Worm (Caenorhabditis elegans) whole organism, L2 larva: ENCODE measurements around the gene gst-1.

ENCODE experiments used
- C34F6.9 ChIP-seq: fragments of 150-350 bp; optimal IDR thresholded peaks from 2 replicates; lab custom pipeline; 2014; ENCODE audit warnings: missing biosample characterization, missing genetic modification characterization
- F13H6.1 ChIP-seq: sonication (generic microtip); optimal IDR thresholded peaks from 2 replicates; lab custom pipeline; 2016; ENCODE audit warnings: missing genetic modification characterization, missing compliant biosample characterization
- Y55F3AM.14 ChIP-seq: fragments of 200-800 bp; sonication (Bioruptor generic); optimal IDR thresholded peaks from 2 replicates; lab custom pipeline; 2018; ENCODE audit warnings: mild to moderate bottlenecking, missing genetic modification characterization, missing compliant biosample characterization
- ZK546.5 ChIP-seq: sonication (generic microtip); optimal IDR thresholded peaks from 2 replicates; lab custom pipeline; 2017; ENCODE audit warnings: missing biosample characterization, missing genetic modification characterization
- alr-1 ChIP-seq: fragments of 150-350 bp; optimal IDR thresholded peaks from 2 replicates; lab custom pipeline; 2014; ENCODE audit warnings: missing biosample characterization, missing genetic modification characterization
- aly-2 ChIP-seq: fragments of 150-350 bp; optimal IDR thresholded peaks from 2 replicates; lab custom pipeline; 2014; ENCODE audit warnings: missing biosample characterization, missing genetic modification characterization
- ama-1 ChIP-seq: fragments of 150-350 bp; optimal IDR thresholded peaks from 2 replicates; lab custom pipeline; 2018; ENCODE audit warnings: inconsistent platforms
- blmp-1 ChIP-seq: sonication (generic microtip); optimal IDR thresholded peaks from 2 replicates; lab custom pipeline; 2017; ENCODE audit warnings: missing genetic modification characterization, mild to moderate bottlenecking, missing compliant biosample characterization, antibody characterized with exemption, moderate library complexity; ENCODE audit not compliant: insufficient read depth
- crh-2 ChIP-seq: sonication (generic microtip); optimal IDR thresholded peaks from 2 replicates; lab custom pipeline; 2017; ENCODE audit warnings: missing biosample characterization, missing genetic modification characterization
- elt-1 ChIP-seq: fragments of 150-350 bp; optimal IDR thresholded peaks from 2 replicates; lab custom pipeline; 2014; ENCODE audit warnings: missing biosample characterization, missing genetic modification characterization
- fos-1 ChIP-seq: fragments of 150-350 bp; optimal IDR thresholded peaks from 2 replicates; lab custom pipeline; 2014; ENCODE audit warnings: missing biosample characterization, missing genetic modification characterization
- gmeb-1 ChIP-seq: fragments of 150-350 bp; optimal IDR thresholded peaks from 2 replicates; lab custom pipeline; 2014; ENCODE audit warnings: missing biosample characterization, missing genetic modification characterization
- lsy-2 ChIP-seq, 2 experiments: fragments of 150-350 bp in 1 of 2; sonication (generic microtip) in 1 of 2; optimal IDR thresholded peaks; 2 replicates each; lab custom pipeline; 2014 to 2017; ENCODE audit warnings: missing biosample characterization in 2 of 2, missing genetic modification characterization in 2 of 2
- mab-5 ChIP-seq: fragments of 150-350 bp; optimal IDR thresholded peaks from 2 replicates; lab custom pipeline; 2014; ENCODE audit warnings: missing biosample characterization, missing genetic modification characterization
- mbf-1 ChIP-seq: sonication (generic microtip); optimal IDR thresholded peaks from 2 replicates; lab custom pipeline; 2017; ENCODE audit warnings: missing biosample characterization, missing genetic modification characterization
- mdl-1 ChIP-seq, 2 experiments: fragments of 150-350 bp in 1 of 2; sonication (generic microtip) in 1 of 2; optimal IDR thresholded peaks; 2 replicates each; lab custom pipeline; 2017; ENCODE audit warnings: missing biosample characterization in 2 of 2, missing genetic modification characterization in 2 of 2
- nhr-10 ChIP-seq: sonication (generic microtip); optimal IDR thresholded peaks from 2 replicates; lab custom pipeline; 2017; ENCODE audit warnings: missing biosample characterization, missing genetic modification characterization
- nhr-129 ChIP-seq: fragments of 150-350 bp; optimal IDR thresholded peaks from 2 replicates; lab custom pipeline; 2014; ENCODE audit warnings: missing biosample characterization, missing genetic modification characterization
- nhr-23 ChIP-seq: fragments of 150-350 bp; optimal IDR thresholded peaks from 2 replicates; lab custom pipeline; 2014; ENCODE audit warnings: missing biosample characterization, missing genetic modification reagents, missing genetic modification characterization
- nhr-237 ChIP-seq: fragments of 150-350 bp; optimal IDR thresholded peaks from 2 replicates; lab custom pipeline; 2014; ENCODE audit warnings: missing biosample characterization, missing genetic modification characterization
- nhr-25 ChIP-seq: fragments of 150-350 bp; sonication (generic microtip); optimal IDR thresholded peaks from 3 replicates; lab custom pipeline; 2014; ENCODE audit warnings: missing biosample characterization, missing genetic modification characterization
- nhr-6 ChIP-seq: fragments of 150-350 bp; optimal IDR thresholded peaks from 2 replicates; lab custom pipeline; 2014; ENCODE audit warnings: missing biosample characterization, missing genetic modification characterization
- nhr-77 ChIP-seq: fragments of 150-350 bp; optimal IDR thresholded peaks from 2 replicates; lab custom pipeline; 2014; ENCODE audit warnings: missing biosample characterization, missing genetic modification characterization
- sem-4 ChIP-seq: fragments of 150-350 bp; optimal IDR thresholded peaks from 2 replicates; lab custom pipeline; 2014; ENCODE audit warnings: missing biosample characterization, missing genetic modification reagents, missing genetic modification characterization
- skn-1 ChIP-seq: sonication (generic microtip); optimal IDR thresholded peaks from 2 replicates; lab custom pipeline; 2017; ENCODE audit warnings: missing biosample characterization, missing genetic modification characterization
- sma-3 ChIP-seq: sonication (generic microtip); optimal IDR thresholded peaks from 2 replicates; lab custom pipeline; 2016; ENCODE audit warnings: missing genetic modification reagents, missing genetic modification characterization, missing compliant biosample characterization
- sma-9 ChIP-seq, 2 experiments: fragments of 150-350 bp in 1 of 2; sonication (generic microtip) in 1 of 2; optimal IDR thresholded peaks; 2 replicates each; lab custom pipeline; 2014 to 2016; ENCODE audit warnings: missing genetic modification characterization in 2 of 2, mild to moderate bottlenecking in 1 of 2, missing biosample characterization in 1 of 2, missing compliant biosample characterization in 1 of 2, missing genetic modification reagents in 1 of 2, moderate library complexity in 1 of 2
- snpc-4 ChIP-seq: fragments of 150-350 bp; optimal IDR thresholded peaks from 2 replicates; lab custom pipeline; 2014; ENCODE audit warnings: missing biosample characterization, missing genetic modification characterization
- unc-39 ChIP-seq: fragments of 150-350 bp; optimal IDR thresholded peaks from 2 replicates; lab custom pipeline; 2014; ENCODE audit warnings: missing biosample characterization, missing genetic modification characterization
- unc-55 ChIP-seq: fragments of 150-350 bp; sonication (generic microtip); optimal IDR thresholded peaks from 3 replicates; lab custom pipeline; 2014; ENCODE audit warnings: missing biosample characterization, missing genetic modification reagents, missing genetic modification characterization
- unc-62 ChIP-seq: fragments of 150-350 bp; optimal IDR thresholded peaks from 2 replicates; lab custom pipeline; 2014; ENCODE audit warnings: missing biosample characterization, missing genetic modification reagents, missing genetic modification characterization
- zag-1 ChIP-seq: fragments of 150-350 bp; optimal IDR thresholded peaks from 2 replicates; lab custom pipeline; 2014; ENCODE audit warnings: missing biosample characterization, missing genetic modification characterization
- ztf-1 ChIP-seq: fragments of 200-800 bp; sonication (Bioruptor generic); conservative IDR thresholded peaks from 2 replicates; pipeline ENCODE4 v1.3.6; 2022; ENCODE audit warnings: missing genetic modification characterization, missing compliant biosample characterization
- ztf-11 ChIP-seq: sonication (generic microtip); optimal IDR thresholded peaks from 2 replicates; lab custom pipeline; 2017; ENCODE audit warnings: missing biosample characterization, missing genetic modification characterization

Gene gst-1

DNA sequence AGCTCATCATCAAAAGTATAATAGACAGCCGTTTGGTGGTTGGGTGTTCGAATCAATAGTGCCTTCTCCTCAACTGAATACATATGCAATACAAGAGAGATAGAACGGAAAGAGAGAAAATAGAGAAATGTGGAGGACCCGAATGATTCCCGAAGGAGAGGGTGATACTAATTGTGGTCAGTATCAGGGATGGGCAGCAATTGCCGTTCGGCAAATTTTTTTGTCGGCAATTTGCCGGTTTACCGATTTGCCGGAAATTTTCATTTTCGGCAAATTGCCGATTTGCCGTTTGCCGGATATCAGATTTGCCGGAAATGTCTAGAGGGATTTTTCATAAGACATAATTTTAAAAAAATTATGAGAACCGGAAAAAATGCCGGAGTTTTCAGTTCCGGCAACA, 46.8 kb upstream of the gst-1 start, which contains the start of gene F59B2.9:
TSS of gene F59B2.9 (minus strand) at position 101 of the 400 bp plus-strand sequence.
- no peak for TF ChIP-seq snpc-4
- no peak for TF ChIP-seq sma-9 (GFP tag; optimal IDR thresholded peaks at IDR 0.05; lab: Kevin White, UChicago)
- no peak for TF ChIP-seq sma-9 (tag; optimal IDR thresholded peaks at IDR 0.05; lab: Kevin White, UChicago)
- no peak for TF ChIP-seq skn-1 (tag; lab: Kevin White, UChicago)
- no peak for TF ChIP-seq unc-55 (GFP tag; lab: Kevin White, UChicago)
- no peak for TF ChIP-seq unc-62 (GFP tag; lab: Kevin White, UChicago)
- TF ChIP-seq ZK546.5 (tag; lab: Kevin White, UChicago): no peak
- no peak for TF ChIP-seq nhr-25 (tag; lab: Kevin White, UChicago)
- TF ChIP-seq ztf-1 (GFP tag; lab: Robert Waterston, UW): no peak
- TF ChIP-seq nhr-23: no peak
- no peak for TF ChIP-seq nhr-10
- TF ChIP-seq mdl-1 (tag; optimal IDR thresholded peaks at IDR 0.05; lab: Kevin White, UChicago): no peak
- no peak for TF ChIP-seq Y55F3AM.14 (GFP tag; lab: Kevin White, UChicago)
- no peak for TF ChIP-seq F13H6.1 (tag; lab: Kevin White, UChicago)
- TF ChIP-seq elt-1 (tag; lab: Kevin White, UChicago): no peak
- TF ChIP-seq nhr-129 (tag; lab: Kevin White, UChicago): no peak
- TF ChIP-seq zag-1 (tag; lab: Kevin White, UChicago): no peak
- TF ChIP-seq nhr-77: no peak
- TF ChIP-seq crh-2 (tag; lab: Kevin White, UChicago): no peak
- no peak for TF ChIP-seq mab-5

DNA sequence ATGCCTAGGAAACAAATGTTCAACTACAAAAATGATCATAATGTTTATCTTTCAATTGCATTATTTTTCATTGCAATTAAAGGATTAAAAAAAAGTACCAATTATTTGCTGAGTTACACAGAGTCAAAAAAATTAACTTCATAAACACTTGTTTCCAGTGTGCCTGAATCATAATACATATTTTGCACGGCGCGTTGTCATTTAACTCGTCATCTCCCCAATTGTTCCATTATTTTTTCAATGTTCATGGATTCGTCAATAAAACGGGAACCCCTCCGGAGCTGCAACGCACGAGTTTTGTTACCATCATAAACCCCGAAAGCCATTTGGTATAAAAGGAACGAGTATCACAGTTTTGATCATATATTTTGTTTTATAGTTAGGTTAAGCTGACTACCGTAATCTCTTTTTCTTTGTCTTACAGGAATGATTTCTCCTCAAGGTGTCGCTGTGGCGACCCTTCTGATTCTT, 41.9 kb upstream of the gst-1 start, which contains the start of gene F59B2.12:
TSS of gene F59B2.12 (plus strand) at position 421 of the 471 bp plus-strand sequence.
- no peak for TF ChIP-seq sem-4 (tag; lab: Kevin White, UChicago)
- TF ChIP-seq mbf-1 (tag; lab: Kevin White, UChicago): no peak
- TF ChIP-seq sma-9 (GFP tag; optimal IDR thresholded peaks at IDR 0.05; lab: Kevin White, UChicago): no peak
- no peak for TF ChIP-seq sma-9 (tag; optimal IDR thresholded peaks at IDR 0.05; lab: Kevin White, UChicago)
- no peak for TF ChIP-seq ztf-1 (GFP tag; lab: Robert Waterston, UW)
- TF ChIP-seq nhr-25 (tag; lab: Kevin White, UChicago): no peak
- TF ChIP-seq elt-1 (tag; lab: Kevin White, UChicago): no peak
- no peak for TF ChIP-seq unc-62 (GFP tag; lab: Kevin White, UChicago)
- no peak for TF ChIP-seq C34F6.9 (tag; lab: Kevin White, UChicago)
- no peak for TF ChIP-seq ama-1 (lab: Kevin White, UChicago)
- no peak for TF ChIP-seq nhr-129 (tag; lab: Kevin White, UChicago)

DNA sequence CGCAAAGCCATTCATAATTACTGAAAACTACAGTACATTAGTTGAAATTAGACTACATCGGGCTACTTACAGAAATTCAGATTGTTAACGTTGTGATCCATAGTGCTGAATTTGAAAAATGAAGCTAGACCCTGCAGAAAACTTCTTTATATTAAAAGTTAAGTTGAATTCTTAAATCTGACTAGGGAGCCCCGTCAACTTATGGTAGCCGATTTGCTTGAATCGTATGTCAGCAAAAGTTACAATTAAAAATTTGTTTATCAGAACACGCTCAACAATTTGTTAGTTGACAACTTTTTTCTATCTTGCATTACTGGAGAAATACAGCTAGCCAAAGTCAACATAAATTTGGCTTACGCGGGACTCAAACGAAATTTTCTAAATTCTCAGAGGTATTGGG, 36.6 kb upstream of the gst-1 start, which contains the start of gene F59B2.14:
TSS of gene F59B2.14 (minus strand) at position 101 of the 400 bp plus-strand sequence.
- TF ChIP-seq blmp-1 (no peak), skn-1 (tag; lab: Kevin White, UChicago) (no peak), elt-1 (tag; lab: Kevin White, UChicago) (no peak), unc-62 (GFP tag; lab: Kevin White, UChicago) (no peak), mdl-1 (tag; optimal IDR thresholded peaks at IDR 0.05; lab: Kevin White, UChicago) (no peak), ZK546.5 (tag; lab: Kevin White, UChicago) (no peak), alr-1 (tag; lab: Kevin White, UChicago) (no peak), nhr-237 (tag; lab: Kevin White, UChicago) (no peak), aly-2 (no peak), crh-2 (tag; lab: Kevin White, UChicago) (no peak), unc-55 (GFP tag; lab: Kevin White, UChicago) (no peak), ztf-11 (no peak)

DNA sequence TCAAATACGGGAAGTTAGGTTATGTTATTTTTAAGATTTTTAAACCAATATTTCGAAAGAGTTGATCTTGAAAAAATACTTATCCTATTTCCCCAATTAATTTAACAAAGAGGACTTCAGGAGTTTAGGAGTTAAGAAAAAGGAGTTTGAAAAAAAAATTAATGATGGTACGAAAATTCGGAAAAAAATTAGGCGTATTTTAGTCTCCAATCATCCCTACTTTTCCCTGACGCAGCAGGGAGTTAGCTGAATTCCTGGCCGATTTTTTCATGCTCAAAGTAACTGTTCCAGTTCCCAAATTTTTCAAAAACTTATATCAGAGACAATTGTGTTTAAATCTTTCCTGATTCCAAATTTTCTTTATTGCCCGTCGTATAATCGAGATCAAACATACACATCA, 35.5 kb upstream of the gst-1 start:
- no peak for TF ChIP-seq unc-55 (GFP tag; lab: Kevin White, UChicago)

DNA sequence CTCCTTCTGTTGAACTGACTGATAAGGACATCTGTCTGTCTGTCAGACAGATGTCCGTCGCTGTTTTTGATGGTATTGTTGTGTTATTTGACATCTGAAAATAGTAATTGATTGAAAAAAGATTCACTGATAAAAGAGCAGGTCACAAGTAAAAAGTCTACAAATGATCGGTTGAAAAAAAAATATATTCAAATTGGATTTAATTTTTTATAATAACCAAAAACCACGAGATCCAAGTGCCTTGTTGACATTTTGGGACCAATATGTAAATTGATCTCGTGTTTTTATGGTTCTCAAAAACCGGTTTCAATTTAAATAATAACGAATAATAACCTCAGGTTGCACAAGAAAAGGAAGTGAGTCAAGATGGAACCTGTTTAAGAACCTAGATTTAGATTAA, 32.2 kb upstream of the gst-1 start, which contains the start of gene F59B2.13:
TSS of gene F59B2.13 (minus strand) at position 101 of the 400 bp plus-strand sequence.
- no peak for TF ChIP-seq skn-1 (tag; lab: Kevin White, UChicago)
- no peak for TF ChIP-seq sma-3 (GFP tag; lab: Kevin White, UChicago)
- no peak for TF ChIP-seq nhr-6 (tag; lab: Kevin White, UChicago)
- TF ChIP-seq F13H6.1 (tag; lab: Kevin White, UChicago): no peak
- TF ChIP-seq Y55F3AM.14 (GFP tag; lab: Kevin White, UChicago): no peak
- no peak for TF ChIP-seq alr-1 (tag; lab: Kevin White, UChicago)
- no peak for TF ChIP-seq aly-2
- no peak for TF ChIP-seq nhr-77
- TF ChIP-seq crh-2 (tag; lab: Kevin White, UChicago): no peak
- TF ChIP-seq ama-1 (lab: Kevin White, UChicago): no peak
- TF ChIP-seq mab-5: no peak
- no peak for TF ChIP-seq lsy-2 (tag; optimal IDR thresholded peaks at IDR 0.05; lab: Kevin White, UChicago)
- TF ChIP-seq blmp-1: no peak
- no peak for TF ChIP-seq elt-1 (tag; lab: Kevin White, UChicago)
- no peak for TF ChIP-seq gmeb-1 (tag; lab: Kevin White, UChicago)
- no peak for TF ChIP-seq unc-39 (tag; lab: Kevin White, UChicago)
- TF ChIP-seq fos-1: no peak
- no peak for TF ChIP-seq ztf-11
- no peak for TF ChIP-seq snpc-4
- no peak for TF ChIP-seq unc-62 (GFP tag; lab: Kevin White, UChicago)
